Fruit fly (Drosophila melanogaster) whole organism, wandering third instar larva: ENCODE measurements around the gene CG4408.

Experiments used
- Abd-B ChIP-seq: fragments of >200 bp; optimal IDR thresholded peaks from 2 replicates; lab custom pipeline; 2017; ENCODE audit warnings: missing biosample characterization, missing genetic modification characterization
- Dif ChIP-seq: fragments of 200-275, 200-300 bp; sonication (Bioruptor generic); optimal IDR thresholded peaks from 2 replicates; lab custom pipeline; 2018; ENCODE audit warnings: missing biosample characterization, missing genetic modification characterization; ENCODE audit not compliant: partially characterized antibody
- Jra ChIP-seq: sonication (Bioruptor generic); optimal IDR thresholded peaks from 2 replicates; lab custom pipeline; 2016; ENCODE audit warnings: missing biosample characterization, missing genetic modification characterization
- br ChIP-seq: fragments of 200-800 bp; sonication (Bioruptor generic); optimal IDR thresholded peaks from 2 replicates; lab custom pipeline; 2016; ENCODE audit warnings: missing biosample characterization, missing genetic modification characterization
- foxo ChIP-seq, 2 experiments: fragments of 200-800 bp; sonication (Bioruptor generic); optimal IDR thresholded peaks; 2 replicates in 1 of 2; 3 replicates in 1 of 2; lab custom pipeline; 2016 to 2017; ENCODE audit warnings: missing biosample characterization in 2 of 2, missing genetic modification characterization in 2 of 2
- h ChIP-seq: fragments of 200-800 bp; sonication (Bioruptor generic); optimal IDR thresholded peaks from 3 replicates; lab custom pipeline; 2016; ENCODE audit warnings: missing biosample characterization, mild to moderate bottlenecking, missing genetic modification characterization
- jim ChIP-seq: fragments of 175-275, 200-325 bp; sonication (Bioruptor generic); optimal IDR thresholded peaks from 2 replicates; lab custom pipeline; 2016; ENCODE audit warnings: missing biosample characterization, mild to moderate bottlenecking, missing genetic modification characterization
- pan ChIP-seq: fragments of >200 bp; optimal IDR thresholded peaks from 2 replicates; lab custom pipeline; 2017
- psq ChIP-seq: fragments of 200-800 bp; sonication (Bioruptor generic); optimal IDR thresholded peaks from 3 replicates; lab custom pipeline; 2017; ENCODE audit warnings: missing biosample characterization, mild to moderate bottlenecking, missing genetic modification characterization, moderate library complexity
- usp ChIP-seq: fragments of >200 bp; optimal IDR thresholded peaks from 2 replicates; lab custom pipeline; 2017; ENCODE audit warnings: missing biosample characterization, missing genetic modification characterization

- TF ChIP-seq Jra (GFP tag; lab: Kevin White, UChicago) (no peak), pan (lab: Kevin White, UChicago) (no peak), foxo (GFP tag; optimal IDR thresholded peaks at IDR 0.05; lab: Kevin White, UChicago) (no peak), psq (GFP tag; lab: Kevin White, UChicago) (no peak), usp (no peak), h (GFP tag; lab: Kevin White, UChicago) (no peak), jim (GFP tag; lab: Kevin White, UChicago) (no peak), Abd-B (GFP tag; lab: Kevin White, UChicago) (no peak), br (GFP tag; lab: Kevin White, UChicago) (no peak), Dif (GFP tag; lab: Kevin White, UChicago) (no peak)
Measured at dm6 chr3R:23340621-23341020, 22.8 kb downstream of the CG4408 start.
